Fruit fly (Drosophila melanogaster) whole organism, embryonic: ENCODE measurements around the gene Chro.

Experiments
- Awh ChIP-seq: fragments of 200-800 bp; sonication (Bioruptor generic); IDR thresholded peaks from 2 replicates; pipeline ENCODE4, ENCODE4 v1.3.6; 2022; ENCODE audit warnings: missing biosample characterization, missing genetic modification characterization
- Bgb ChIP-seq: fragments of 200-800 bp; sonication (Bioruptor generic); IDR thresholded peaks from 2 replicates; pipeline ENCODE4 v1.3.6; 2022; ENCODE audit warnings: missing biosample characterization, missing genetic modification characterization; ENCODE audit not compliant: partially characterized antibody
- CG11085 ChIP-seq: fragments of 200-800 bp; sonication (Bioruptor generic); IDR thresholded peaks from 2 replicates; pipeline ENCODE4 v1.3.6; 2022; ENCODE audit warnings: missing biosample characterization, missing genetic modification characterization
- CG12104 ChIP-seq: fragments of 200-800 bp; sonication (Bioruptor generic); optimal IDR thresholded peaks from 3 replicates; lab custom pipeline; 2016; ENCODE audit warnings: missing biosample characterization, missing genetic modification characterization
- CG13775 ChIP-seq: fragments of 200-800 bp; sonication (Bioruptor generic); optimal IDR thresholded peaks from 3 replicates; lab custom pipeline; 2017; ENCODE audit warnings: missing biosample characterization, mild to moderate bottlenecking, missing genetic modification characterization
- CG15269 ChIP-seq: fragments of 200-800 bp; sonication (Bioruptor generic); optimal IDR thresholded peaks from 2 replicates; lab custom pipeline; 2018; ENCODE audit warnings: missing biosample characterization, mild to moderate bottlenecking, missing genetic modification characterization, moderate library complexity
- CG17186 ChIP-seq: fragments of 200-800 bp; sonication (Bioruptor generic); optimal IDR thresholded peaks from 3 replicates; lab custom pipeline; 2017; ENCODE audit warnings: missing biosample characterization, missing genetic modification reagents, missing genetic modification characterization
- CG2120 ChIP-seq: fragments of 200-800 bp; sonication (Bioruptor generic); optimal IDR thresholded peaks from 3 replicates; lab custom pipeline; 2016; ENCODE audit warnings: missing biosample characterization, missing genetic modification characterization
- CG2202 ChIP-seq: fragments of 200-800 bp; sonication (Bioruptor generic); optimal IDR thresholded peaks from 2 replicates; lab custom pipeline; 2018; ENCODE audit warnings: missing biosample characterization, mild to moderate bottlenecking, missing genetic modification characterization
- CG30403 ChIP-seq: fragments of 200-800 bp; sonication (Bioruptor generic); optimal IDR thresholded peaks from 3 replicates; lab custom pipeline; 2016; ENCODE audit warnings: missing biosample characterization, missing genetic modification characterization
- CG31224 ChIP-seq: fragments of 200-800 bp; sonication (Bioruptor generic); IDR thresholded peaks from 2 replicates; pipeline ENCODE4 v1.3.6; 2022; ENCODE audit warnings: missing biosample characterization, missing genetic modification characterization
- CG31441 ChIP-seq: fragments of 200-800 bp; sonication (Bioruptor generic); IDR thresholded peaks from 2 replicates; pipeline ENCODE4 v1.3.6; 2022; ENCODE audit warnings: missing biosample characterization, missing genetic modification characterization
- CG3407 ChIP-seq: fragments of 200-800 bp; sonication (Bioruptor generic); optimal IDR thresholded peaks from 2 replicates; lab custom pipeline; 2018; ENCODE audit warnings: missing biosample characterization, mild to moderate bottlenecking, missing genetic modification characterization
- CG5245 ChIP-seq: fragments of 200-800 bp; sonication (Bioruptor generic); optimal IDR thresholded peaks from 3 replicates; lab custom pipeline; 2016; ENCODE audit warnings: missing biosample characterization, missing genetic modification characterization
- CG5953 ChIP-seq: fragments of 200-800 bp; sonication (Bioruptor generic); IDR thresholded peaks from 2 replicates; pipeline ENCODE4 v1.3.6; 2022; ENCODE audit warnings: missing biosample characterization, missing genetic modification characterization
- CG7745 ChIP-seq: fragments of 200-800 bp; sonication (Bioruptor generic); optimal IDR thresholded peaks from 2 replicates; lab custom pipeline; 2018; ENCODE audit warnings: missing biosample characterization, mild to moderate bottlenecking, missing genetic modification characterization, moderate library complexity
- Camta ChIP-seq: fragments of 200-800 bp; sonication (Bioruptor generic); optimal IDR thresholded peaks from 2 replicates; lab custom pipeline; 2016; ENCODE audit warnings: missing biosample characterization, missing genetic modification characterization
- Dbx ChIP-seq: fragments of 200-800 bp; sonication (Bioruptor generic); IDR thresholded peaks from 3 replicates; pipeline ENCODE4 v1.3.6; 2022; ENCODE audit warnings: missing biosample characterization, missing genetic modification characterization
- Dek ChIP-seq: fragments of 200-800 bp; sonication (Bioruptor generic); optimal IDR thresholded peaks from 3 replicates; lab custom pipeline; 2019; ENCODE audit warnings: missing biosample characterization, mild to moderate bottlenecking, missing genetic modification characterization, moderate library complexity
- Doc3 ChIP-seq: fragments of 200-800 bp; sonication (Bioruptor generic); IDR thresholded peaks from 3 replicates; pipeline ENCODE4 v1.3.6; 2022; ENCODE audit warnings: missing biosample characterization, missing genetic modification characterization; ENCODE audit not compliant: partially characterized antibody
- Drgx ChIP-seq: fragments of 200-800 bp; sonication (Bioruptor generic); IDR thresholded peaks from 2 replicates; pipeline ENCODE4 v1.3.6; 2022; ENCODE audit warnings: missing biosample characterization, missing genetic modification characterization
- Ets65A ChIP-seq: fragments of 200-800 bp; sonication (Bioruptor generic); peaks from one replicate; lab custom pipeline; 2016; ENCODE audit warnings: missing biosample characterization, missing genetic modification characterization
- Fer3 ChIP-seq: fragments of 200-800 bp; sonication (Bioruptor generic); optimal IDR thresholded peaks from 2 replicates; lab custom pipeline; 2018; ENCODE audit warnings: missing biosample characterization, mild to moderate bottlenecking, missing genetic modification characterization, moderate library complexity
- Gsc ChIP-seq: fragments of 200-800 bp; sonication (Bioruptor generic); IDR thresholded peaks from 2 replicates; pipeline ENCODE4 v1.3.6; 2022; ENCODE audit warnings: missing biosample characterization, missing genetic modification characterization
- MTF-1 ChIP-seq: fragments of 200-800 bp; sonication (Bioruptor generic); optimal IDR thresholded peaks from 2 replicates; lab custom pipeline; 2018; ENCODE audit warnings: missing biosample characterization, mild to moderate bottlenecking, missing genetic modification characterization, borderline replicate concordance
- Mad ChIP-seq: fragments of 200-800 bp; sonication (Bioruptor generic); optimal IDR thresholded peaks from 2 replicates; lab custom pipeline; 2016; ENCODE audit warnings: missing biosample characterization, missing genetic modification characterization
- Max ChIP-seq: fragments of 200-800 bp; sonication (Bioruptor generic); optimal IDR thresholded peaks from 2 replicates; lab custom pipeline; 2016; ENCODE audit warnings: missing biosample characterization, mild to moderate bottlenecking, missing genetic modification characterization
- Mrtf ChIP-seq: fragments of 200-800 bp; sonication (Bioruptor generic); IDR thresholded peaks from 3 replicates; pipeline ENCODE4 v1.3.6; 2022; ENCODE audit warnings: missing biosample characterization, missing genetic modification characterization
- NC2β ChIP-seq: fragments of 200-800 bp; sonication (Bioruptor generic); optimal IDR thresholded peaks from 2 replicates; lab custom pipeline; 2016; ENCODE audit warnings: missing biosample characterization, missing genetic modification characterization
- Optix ChIP-seq: fragments of 200-800 bp; sonication (Bioruptor generic); IDR thresholded peaks from 3 replicates; pipeline ENCODE4 v1.3.6; 2022; ENCODE audit warnings: missing biosample characterization, missing genetic modification characterization
- Ptx1 ChIP-seq: fragments of 200-800 bp; sonication (Bioruptor generic); IDR thresholded peaks from 2 replicates; pipeline ENCODE4 v1.3.6; 2022; ENCODE audit warnings: missing biosample characterization, missing genetic modification characterization
- Trl ChIP-seq, 3 experiments: fragments of >200 bp in 2 of 3; fragments of 200-800 bp in 1 of 3; sonication (Bioruptor generic) in 1 of 3; optimal IDR thresholded peaks; 2 replicates in 1 of 3; 3 replicates in 2 of 3; lab custom pipeline; 2016 to 2017; ENCODE audit warnings: missing biosample characterization in 1 of 3, missing genetic modification characterization in 1 of 3
- Usf ChIP-seq: fragments of 200-800 bp; sonication (Bioruptor generic); optimal IDR thresholded peaks from 2 replicates; lab custom pipeline; 2017; ENCODE audit warnings: missing genotype, missing biosample characterization, missing genetic modification characterization
- bab2 ChIP-seq: fragments of 200-800 bp; sonication (Bioruptor generic); optimal IDR thresholded peaks from 2 replicates; lab custom pipeline; 2016; ENCODE audit warnings: missing biosample characterization, missing genetic modification characterization
- esg ChIP-seq: fragments of 200-800 bp; sonication (Bioruptor generic); conservative IDR thresholded peaks from 2 replicates; pipeline ENCODE4 v1.3.6; 2022; ENCODE audit warnings: missing biosample characterization, missing genetic modification characterization
- grn ChIP-seq: fragments of 200-800 bp; sonication (Bioruptor generic); optimal IDR thresholded peaks from 3 replicates; lab custom pipeline; 2017; ENCODE audit warnings: missing biosample characterization, missing genetic modification characterization
- jumu ChIP-seq: fragments of 200-800 bp; sonication (Bioruptor generic); optimal IDR thresholded peaks from 3 replicates; lab custom pipeline; 2016; ENCODE audit warnings: missing biosample characterization, missing genetic modification characterization
- lov ChIP-seq, 2 experiments: fragments of 200-800 bp in 1 of 2; fragments of >200 bp in 1 of 2; sonication (Bioruptor generic) in 1 of 2; IDR thresholded peaks in 1 of 2; optimal IDR thresholded peaks in 1 of 2; 2 replicates in 1 of 2; 3 replicates in 1 of 2; pipeline versions ENCODE4 v1.3.6 to Lab custom; 2017 to 2022; ENCODE audit warnings: missing biosample characterization in 1 of 2, missing genetic modification characterization in 1 of 2
- nmo ChIP-seq: fragments of 200-800 bp; sonication (Bioruptor generic); optimal IDR thresholded peaks from 2 replicates; lab custom pipeline; 2018; ENCODE audit warnings: missing biosample characterization, mild to moderate bottlenecking, missing genetic modification characterization, moderate library complexity
- pan ChIP-seq, 4 experiments: fragments of >200 bp in 3 of 4; fragments of 200-800 bp in 1 of 4; sonication (Bioruptor generic) in 1 of 4; optimal IDR thresholded peaks in 3 of 4; IDR thresholded peaks in 1 of 4; 2 replicates each; pipeline versions ENCODE4 v1.3.6 to Lab custom; 2017 to 2022; ENCODE audit warnings: missing biosample characterization in 2 of 4, missing genetic modification characterization in 2 of 4, mixed read lengths in 1 of 4
- pum ChIP-seq: fragments of 200-800 bp; sonication (Bioruptor generic); optimal IDR thresholded peaks from 2 replicates; lab custom pipeline; 2016; ENCODE audit warnings: missing biosample characterization, missing genetic modification characterization
- scrt ChIP-seq: fragments of 200-800 bp; sonication (Bioruptor generic); optimal IDR thresholded peaks from 2 replicates; lab custom pipeline; 2018; ENCODE audit warnings: missing biosample characterization, mild to moderate bottlenecking, missing genetic modification characterization, moderate library complexity
- shn ChIP-seq: fragments of 200-800 bp; sonication (Bioruptor generic); optimal IDR thresholded peaks from 3 replicates; lab custom pipeline; 2016; ENCODE audit warnings: missing biosample characterization, missing genetic modification characterization
- so ChIP-seq: fragments of 200-800 bp; sonication (Bioruptor generic); IDR thresholded peaks from 3 replicates; pipeline ENCODE4 v1.3.6; 2022; ENCODE audit warnings: missing biosample characterization, missing genetic modification characterization
- tap ChIP-seq: fragments of 200-800 bp; optimal IDR thresholded peaks from 3 replicates; lab custom pipeline; 2019; ENCODE audit warnings: missing biosample characterization, mild to moderate bottlenecking, missing genetic modification characterization, moderate library complexity
- trem ChIP-seq: fragments of 200-800 bp; optimal IDR thresholded peaks from 3 replicates; lab custom pipeline; 2019; ENCODE audit warnings: missing biosample characterization, mild to moderate bottlenecking, missing genetic modification characterization, moderate library complexity
- wek ChIP-seq: fragments of 200-800 bp; sonication (Bioruptor generic); optimal IDR thresholded peaks from 3 replicates; lab custom pipeline; 2018; ENCODE audit warnings: missing biosample characterization, mild to moderate bottlenecking, missing genetic modification characterization, moderate library complexity
- zen2 ChIP-seq: fragments of 200-800 bp; sonication (Bioruptor generic); IDR thresholded peaks from 3 replicates; pipeline ENCODE4 v1.3.6; 2022; ENCODE audit warnings: missing biosample characterization, missing genetic modification characterization; ENCODE audit not compliant: partially characterized antibody

The Chro gene

dm6 chr3L:22878723-22879343 lies at the start of gene Chro, which contains the start of gene Ssl1 (continued):
- TF ChIP-seq lov (optimal IDR thresholded peaks at IDR 0.05; lab: Kevin White, UChicago), result no peak
- TF ChIP-seq lov (GFP tag; IDR thresholded peaks at IDR 0.05; lab: Robert Waterston, UW), result peak; percentile 100
- peak; percentile 100 for TF ChIP-seq CG5953 (GFP tag; lab: Robert Waterston, UW)
- TF ChIP-seq jumu, result peak; percentile 100
- peak; percentile 97 for TF ChIP-seq CG7745 (tag; lab: Kevin White, UChicago)
- TF ChIP-seq scrt (GFP tag; lab: Kevin White, UChicago), result peak; percentile 99
- peak; percentile 97 for TF ChIP-seq grn (GFP tag; lab: Kevin White, UChicago)
- peak; percentile 100 for TF ChIP-seq Mrtf (GFP tag; lab: Robert Waterston, UW)
- peak; percentile 100 for TF ChIP-seq Gsc (GFP tag; lab: Robert Waterston, UW)
- peak; percentile 100 for TF ChIP-seq esg (GFP tag; lab: Robert Waterston, UW)
- peak; percentile 100 for TF ChIP-seq Drgx (GFP tag; lab: Robert Waterston, UW)
- 0 out of 3 replicates have a peak, but pooled peaks have one; percentile 13 for TF ChIP-seq Doc3 (GFP tag; lab: Robert Waterston, UW)
- TF ChIP-seq Ptx1 (GFP tag; lab: Robert Waterston, UW), result peak; percentile 100
- TF ChIP-seq Optix, result peak; percentile 100
- peak; percentile 100 for TF ChIP-seq Fer3 (tag; lab: Kevin White, UChicago)
- peak; percentile 100 for TF ChIP-seq Ets65A
- TF ChIP-seq Usf (GFP tag; lab: Kevin White, UChicago), result peak; percentile 100
- TF ChIP-seq Dek (tag; lab: Kevin White, UChicago), result peak; percentile 100
- TF ChIP-seq Max (GFP tag; lab: Kevin White, UChicago), result peak; percentile 100
- TF ChIP-seq bab2 (GFP tag; lab: Kevin White, UChicago), result peak; percentile 100
- peak; percentile 100 for TF ChIP-seq Dbx (GFP tag; lab: Robert Waterston, UW)
- peak; percentile 100 for TF ChIP-seq CG5245 (GFP tag; lab: Kevin White, UChicago)
- peak; percentile 100 for TF ChIP-seq tap (tag; lab: Kevin White, UChicago)
- peak; percentile 98 for TF ChIP-seq CG17186 (GFP tag; lab: Kevin White, UChicago)
- peak; percentile 100 for TF ChIP-seq CG2120 (GFP tag; lab: Kevin White, UChicago)
- peak; percentile 100 for TF ChIP-seq nmo
- TF ChIP-seq CG3407 (GFP tag; lab: Kevin White, UChicago), result peak; percentile 99
- TF ChIP-seq wek, result peak; percentile 97
- peak; percentile 99 for TF ChIP-seq CG31441
- TF ChIP-seq CG12104 (GFP tag; lab: Kevin White, UChicago), result peak; percentile 100
- TF ChIP-seq zen2 (GFP tag; lab: Robert Waterston, UW), result no peak
- TF ChIP-seq CG31224 (GFP tag; lab: Robert Waterston, UW), result peak; percentile 99
- peak; percentile 100 for TF ChIP-seq Camta
- TF ChIP-seq CG11085, result peak; percentile 99
- peak; percentile 100 for TF ChIP-seq CG15269 (tag; lab: Kevin White, UChicago)
- peak; percentile 100 for TF ChIP-seq NC2β
- peak; percentile 98 for TF ChIP-seq trem
- no peak for TF ChIP-seq pan (optimal IDR thresholded peaks at IDR 0.05; lab: Kevin White, UChicago)
- TF ChIP-seq pan (GFP tag; optimal IDR thresholded peaks at IDR 0.05 in 1 of 2, IDR thresholded peaks at IDR 0.05 in 1 of 2), result peak in 1 of 2 experiments; percentile 100
- TF ChIP-seq shn (GFP tag; lab: Kevin White, UChicago), result peak; percentile 100
- peak; percentile 100 for TF ChIP-seq pum
- peak; percentile 100 for TF ChIP-seq so (GFP tag; lab: Robert Waterston, UW)
- peak; percentile 99 for TF ChIP-seq MTF-1
- TF ChIP-seq CG30403 (GFP tag; lab: Kevin White, UChicago), result peak; percentile 100
- TF ChIP-seq Awh, result peak; percentile 100
- peak; percentile 100 for TF ChIP-seq Mad
- TF ChIP-seq CG13775 (GFP tag; lab: Kevin White, UChicago), result peak; percentile 100
- TF ChIP-seq CG2202, result peak; percentile 100
- TF ChIP-seq Trl (optimal IDR thresholded peaks at IDR 0.05; lab: Kevin White, UChicago), result no peak
- peak; percentile 100 for TF ChIP-seq Trl (GFP tag; optimal IDR thresholded peaks at IDR 0.05; lab: Kevin White, UChicago)
- TF ChIP-seq Bgb (GFP tag; lab: Robert Waterston, UW), result no peak
